Worm (Caenorhabditis elegans) whole organism, mixed stage, embryonic: Measurements from ENCODE around the gene cra-1.
A peak's percentile ranks its signal among the peaks of the same experiment; 100 is the strongest.

ENCODE experiments used
- M03D4.4 ChIP-seq: sonication (generic microtip); optimal IDR thresholded peaks from 2 replicates; lab custom pipeline; 2017; ENCODE audit warnings: mild to moderate bottlenecking, missing genetic modification characterization, missing compliant biosample characterization
- bed-3 ChIP-seq: fragments of 200-800 bp; sonication (Bioruptor generic); optimal IDR thresholded peaks from 3 replicates; lab custom pipeline; 2018; ENCODE audit warnings: mild to moderate bottlenecking, missing genetic modification characterization, moderate library complexity, missing compliant biosample characterization
- blmp-1 ChIP-seq: fragments of 150-350 bp; optimal IDR thresholded peaks from 2 replicates; lab custom pipeline; 2014; ENCODE audit warnings: missing biosample characterization, missing genetic modification characterization
- ceh-39 ChIP-seq: fragments of 150-350 bp; optimal IDR thresholded peaks from 2 replicates; lab custom pipeline; 2014; ENCODE audit warnings: missing biosample characterization, missing genetic modification characterization
- ceh-43 ChIP-seq: fragments of 200-800 bp; sonication (Bioruptor generic); optimal IDR thresholded peaks from 2 replicates; lab custom pipeline; 2018; ENCODE audit warnings: mild to moderate bottlenecking, missing genetic modification characterization, moderate library complexity, missing compliant biosample characterization
- ceh-83 ChIP-seq: fragments of 200-800 bp; sonication (Bioruptor generic); optimal IDR thresholded peaks from 2 replicates; lab custom pipeline; 2018; ENCODE audit warnings: mild to moderate bottlenecking, missing genetic modification characterization, missing compliant biosample characterization
- ces-1 ChIP-seq: fragments of 150-350 bp; optimal IDR thresholded peaks from 2 replicates; lab custom pipeline; 2014; ENCODE audit warnings: missing biosample characterization, missing genetic modification reagents, missing genetic modification characterization
- cnd-1 ChIP-seq: fragments of 200-800 bp; sonication (Bioruptor generic); optimal IDR thresholded peaks from 2 replicates; lab custom pipeline; 2018; ENCODE audit warnings: mild to moderate bottlenecking, missing genetic modification characterization, missing compliant biosample characterization
- drap-1 ChIP-seq: fragments of 200-800 bp; sonication (Bioruptor generic); optimal IDR thresholded peaks from 3 replicates; lab custom pipeline; 2018; ENCODE audit warnings: mild to moderate bottlenecking, missing genetic modification characterization, missing compliant biosample characterization
- elt-3 ChIP-seq: fragments of 150-350 bp; optimal IDR thresholded peaks from 2 replicates; lab custom pipeline; 2014; ENCODE audit warnings: missing biosample characterization, missing genetic modification characterization
- flh-1 ChIP-seq: fragments of 200-800 bp; sonication (Bioruptor generic); optimal IDR thresholded peaks from 2 replicates; lab custom pipeline; 2018; ENCODE audit warnings: mild to moderate bottlenecking, missing genetic modification characterization, moderate library complexity, missing compliant biosample characterization
- ham-2 ChIP-seq: fragments of 200-800 bp; sonication (Bioruptor generic); optimal IDR thresholded peaks from 2 replicates; lab custom pipeline; 2018; ENCODE audit warnings: mild to moderate bottlenecking, missing genetic modification characterization, missing compliant biosample characterization
- hlh-1 ChIP-seq: fragments of 150-350 bp; optimal IDR thresholded peaks from 2 replicates; lab custom pipeline; 2014; ENCODE audit warnings: missing biosample characterization, missing genetic modification reagents, missing genetic modification characterization
- lin-13 ChIP-seq: fragments of 150-350 bp; optimal IDR thresholded peaks from 2 replicates; lab custom pipeline; 2014; ENCODE audit warnings: missing biosample characterization, missing genetic modification characterization
- lin-32 ChIP-seq: fragments of 200-800 bp; sonication (Bioruptor generic); optimal IDR thresholded peaks from 2 replicates; lab custom pipeline; 2018; ENCODE audit warnings: mild to moderate bottlenecking, missing genetic modification characterization, missing compliant biosample characterization
- lsy-2 ChIP-seq: fragments of 150-350 bp; optimal IDR thresholded peaks from 2 replicates; lab custom pipeline; 2014; ENCODE audit warnings: missing biosample characterization, missing genetic modification characterization
- mab-5 ChIP-seq: fragments of 150-350 bp; optimal IDR thresholded peaks from 2 replicates; lab custom pipeline; 2014; ENCODE audit warnings: missing biosample characterization, missing genetic modification characterization
- mls-2 ChIP-seq: sonication (generic microtip); optimal IDR thresholded peaks from 2 replicates; lab custom pipeline; 2016; ENCODE audit warnings: mild to moderate bottlenecking, missing genetic modification characterization, moderate library complexity, missing compliant biosample characterization
- nhr-2 ChIP-seq: fragments of 150-350 bp; optimal IDR thresholded peaks from 2 replicates; lab custom pipeline; 2014; ENCODE audit warnings: missing biosample characterization, missing genetic modification characterization
- nhr-237 ChIP-seq: fragments of 150-350 bp; optimal IDR thresholded peaks from 2 replicates; lab custom pipeline; 2014; ENCODE audit warnings: missing biosample characterization, missing genetic modification characterization
- nhr-28 ChIP-seq: fragments of 150-350 bp; optimal IDR thresholded peaks from 2 replicates; lab custom pipeline; 2014; ENCODE audit warnings: missing biosample characterization, missing genetic modification characterization
- nhr-76 ChIP-seq: sonication (generic microtip); optimal IDR thresholded peaks from 2 replicates; lab custom pipeline; 2017; ENCODE audit warnings: missing biosample characterization, missing genetic modification characterization
- pha-4 ChIP-seq: fragments of 150-350 bp; optimal IDR thresholded peaks from 2 replicates; lab custom pipeline; 2018; ENCODE audit warnings: missing biosample characterization, missing genetic modification reagents, missing genetic modification characterization
- snpc-4 ChIP-seq: fragments of 150-350 bp; optimal IDR thresholded peaks from 2 replicates; lab custom pipeline; 2014; ENCODE audit warnings: missing biosample characterization, missing genetic modification characterization
- sptf-1 ChIP-seq: sonication (generic microtip); optimal IDR thresholded peaks from 2 replicates; lab custom pipeline; 2017; ENCODE audit warnings: mild to moderate bottlenecking, missing genetic modification characterization, moderate library complexity, missing compliant biosample characterization
- tbx-8 ChIP-seq: fragments of 200-800 bp; sonication (Bioruptor generic); optimal IDR thresholded peaks from 2 replicates; lab custom pipeline; 2018; ENCODE audit warnings: mild to moderate bottlenecking, missing genetic modification characterization, moderate library complexity, missing compliant biosample characterization
- unc-120 ChIP-seq: sonication (generic microtip); optimal IDR thresholded peaks from 2 replicates; lab custom pipeline; 2017; ENCODE audit warnings: missing genetic modification characterization, missing compliant biosample characterization; ENCODE audit not compliant: poor library complexity, severe bottlenecking
- unc-39 ChIP-seq: fragments of 150-350 bp; optimal IDR thresholded peaks from 2 replicates; lab custom pipeline; 2014; ENCODE audit warnings: missing biosample characterization, missing genetic modification characterization
- zip-8 ChIP-seq: fragments of 150-350 bp; optimal IDR thresholded peaks from 2 replicates; lab custom pipeline; 2014; ENCODE audit warnings: missing biosample characterization, missing genetic modification characterization

The cra-1 gene

ce11 chrIII:6872534-6873150 lies 3.4 kb upstream of the cra-1 start, which contains the start of gene K04C2.3:
Gene K04C2.3 (plus strand): TSS chrIII:6873089.
- TF ChIP-seq mls-2 (tag; lab: Kevin White, UChicago) (no peak), ces-1 (GFP tag; lab: Kevin White, UChicago) (no peak), blmp-1 (tag; lab: Kevin White, UChicago) (no peak), M03D4.4 (tag; lab: Kevin White, UChicago) (no peak), snpc-4 (tag; lab: Kevin White, UChicago) (no peak), nhr-237 (tag; lab: Kevin White, UChicago) (no peak), lin-32 (GFP tag; lab: Kevin White, UChicago) (no peak), lsy-2 (tag; lab: Kevin White, UChicago) (no peak), flh-1 (GFP tag; lab: Kevin White, UChicago) (no peak), ceh-43 (no peak)

- TF ChIP-seq hlh-1 (peak; percentile 52), nhr-2 (peak; percentile 46), mab-5 (no peak)
Measured at ce11 chrIII:6871668-6872067, 2.4 kb upstream of the cra-1 start.

ce11 chrIII:6871067-6871466 lies 1.8 kb upstream of the cra-1 start:
- TF ChIP-seq lin-13 (tag; lab: Kevin White, UChicago) (no peak), mab-5 (no peak), hlh-1 (no peak), cnd-1 (tag; lab: Kevin White, UChicago) (no peak), bed-3 (no peak), elt-3 (tag; lab: Kevin White, UChicago) (no peak), nhr-2 (no peak), zip-8 (no peak), nhr-237 (tag; lab: Kevin White, UChicago) (no peak), tbx-8 (GFP tag; lab: Kevin White, UChicago) (no peak), ces-1 (GFP tag; lab: Kevin White, UChicago) (no peak)

ce11 chrIII:6869996-6870395 lies 736 bp upstream of the cra-1 start, which contains the start of gene K04C2.8:
Gene K04C2.8 (plus strand): TSS chrIII:6870296.
- TF ChIP-seq mls-2 (tag; lab: Kevin White, UChicago): no peak
- no peak for TF ChIP-seq M03D4.4 (tag; lab: Kevin White, UChicago)
- no peak for TF ChIP-seq nhr-76 (tag; lab: Kevin White, UChicago)
- TF ChIP-seq unc-120 (tag; lab: Kevin White, UChicago): no peak
- no peak for TF ChIP-seq sptf-1 (tag; lab: Kevin White, UChicago)
- no peak for TF ChIP-seq ham-2 (GFP tag; lab: Kevin White, UChicago)
- TF ChIP-seq ceh-39: no peak

- peak; percentile 47 for TF ChIP-seq blmp-1 (tag; lab: Kevin White, UChicago)
- no peak for TF ChIP-seq ceh-43
- TF ChIP-seq, all 35 proteins: peak for 1
Measured at ce11 chrIII:6863901-6864300, 5.4 kb downstream of the cra-1 start, which contains the start of gene sma-3. Gene sma-3 (minus strand): TSS chrIII:6863968.

ce11 chrIII:6859482-6859881 lies 9.8 kb downstream of the cra-1 start, which contains the start of gene clec-158:
Gene clec-158 (minus strand): TSS chrIII:6859582.
- TF ChIP-seq unc-39 (tag; lab: Kevin White, UChicago) (no peak), ces-1 (GFP tag; lab: Kevin White, UChicago) (no peak), lin-13 (tag; lab: Kevin White, UChicago) (no peak), drap-1 (GFP tag; lab: Kevin White, UChicago) (no peak), lin-32 (GFP tag; lab: Kevin White, UChicago) (no peak), nhr-28 (tag; lab: Kevin White, UChicago) (no peak), pha-4 (tag; lab: Kevin White, UChicago) (no peak), nhr-76 (tag; lab: Kevin White, UChicago) (no peak), M03D4.4 (tag; lab: Kevin White, UChicago) (no peak), ham-2 (GFP tag; lab: Kevin White, UChicago) (no peak), blmp-1 (tag; lab: Kevin White, UChicago) (no peak), tbx-8 (GFP tag; lab: Kevin White, UChicago) (no peak), ceh-43 (no peak), ceh-83 (GFP tag; lab: Kevin White, UChicago) (no peak), cnd-1 (tag; lab: Kevin White, UChicago) (no peak), sptf-1 (tag; lab: Kevin White, UChicago) (no peak)
